Worm (Caenorhabditis elegans) whole organism, mixed stage, embryonic: ENCODE data around the gene sdz-33.

ENCODE experiments used
- M03D4.4 ChIP-seq: sonication (generic microtip); optimal IDR thresholded peaks from 2 replicates; lab custom pipeline; 2017; ENCODE audit warnings: mild to moderate bottlenecking, missing genetic modification characterization, missing compliant biosample characterization
- bed-3 ChIP-seq: fragments of 200-800 bp; sonication (Bioruptor generic); optimal IDR thresholded peaks from 3 replicates; lab custom pipeline; 2018; ENCODE audit warnings: mild to moderate bottlenecking, missing genetic modification characterization, moderate library complexity, missing compliant biosample characterization
- blmp-1 ChIP-seq: fragments of 150-350 bp; optimal IDR thresholded peaks from 2 replicates; lab custom pipeline; 2014; ENCODE audit warnings: missing biosample characterization, missing genetic modification characterization
- ceh-39 ChIP-seq: fragments of 150-350 bp; optimal IDR thresholded peaks from 2 replicates; lab custom pipeline; 2014; ENCODE audit warnings: missing biosample characterization, missing genetic modification characterization
- ceh-43 ChIP-seq: fragments of 200-800 bp; sonication (Bioruptor generic); optimal IDR thresholded peaks from 2 replicates; lab custom pipeline; 2018; ENCODE audit warnings: mild to moderate bottlenecking, missing genetic modification characterization, moderate library complexity, missing compliant biosample characterization
- ceh-83 ChIP-seq: fragments of 200-800 bp; sonication (Bioruptor generic); optimal IDR thresholded peaks from 2 replicates; lab custom pipeline; 2018; ENCODE audit warnings: mild to moderate bottlenecking, missing genetic modification characterization, missing compliant biosample characterization
- ces-1 ChIP-seq: fragments of 150-350 bp; optimal IDR thresholded peaks from 2 replicates; lab custom pipeline; 2014; ENCODE audit warnings: missing biosample characterization, missing genetic modification reagents, missing genetic modification characterization
- cnd-1 ChIP-seq: fragments of 200-800 bp; sonication (Bioruptor generic); optimal IDR thresholded peaks from 2 replicates; lab custom pipeline; 2018; ENCODE audit warnings: mild to moderate bottlenecking, missing genetic modification characterization, missing compliant biosample characterization
- drap-1 ChIP-seq: fragments of 200-800 bp; sonication (Bioruptor generic); optimal IDR thresholded peaks from 3 replicates; lab custom pipeline; 2018; ENCODE audit warnings: mild to moderate bottlenecking, missing genetic modification characterization, missing compliant biosample characterization
- elt-1 ChIP-seq: sonication (generic microtip); optimal IDR thresholded peaks from 2 replicates; lab custom pipeline; 2017; ENCODE audit warnings: missing genetic modification characterization, mild to moderate bottlenecking, missing compliant biosample characterization, antibody characterized with exemption, moderate library complexity, borderline replicate concordance; ENCODE audit not compliant: insufficient read depth
- elt-3 ChIP-seq: fragments of 150-350 bp; optimal IDR thresholded peaks from 2 replicates; lab custom pipeline; 2014; ENCODE audit warnings: missing biosample characterization, missing genetic modification characterization
- flh-1 ChIP-seq: fragments of 200-800 bp; sonication (Bioruptor generic); optimal IDR thresholded peaks from 2 replicates; lab custom pipeline; 2018; ENCODE audit warnings: mild to moderate bottlenecking, missing genetic modification characterization, moderate library complexity, missing compliant biosample characterization
- ham-2 ChIP-seq: fragments of 200-800 bp; sonication (Bioruptor generic); optimal IDR thresholded peaks from 2 replicates; lab custom pipeline; 2018; ENCODE audit warnings: mild to moderate bottlenecking, missing genetic modification characterization, missing compliant biosample characterization
- hlh-1 ChIP-seq: fragments of 150-350 bp; optimal IDR thresholded peaks from 2 replicates; lab custom pipeline; 2014; ENCODE audit warnings: missing biosample characterization, missing genetic modification reagents, missing genetic modification characterization
- lin-13 ChIP-seq: fragments of 150-350 bp; optimal IDR thresholded peaks from 2 replicates; lab custom pipeline; 2014; ENCODE audit warnings: missing biosample characterization, missing genetic modification characterization
- lin-32 ChIP-seq: fragments of 200-800 bp; sonication (Bioruptor generic); optimal IDR thresholded peaks from 2 replicates; lab custom pipeline; 2018; ENCODE audit warnings: mild to moderate bottlenecking, missing genetic modification characterization, missing compliant biosample characterization
- lsy-2 ChIP-seq: fragments of 150-350 bp; optimal IDR thresholded peaks from 2 replicates; lab custom pipeline; 2014; ENCODE audit warnings: missing biosample characterization, missing genetic modification characterization
- mab-5 ChIP-seq: fragments of 150-350 bp; optimal IDR thresholded peaks from 2 replicates; lab custom pipeline; 2014; ENCODE audit warnings: missing biosample characterization, missing genetic modification characterization
- mep-1 ChIP-seq: fragments of 150-350 bp; optimal IDR thresholded peaks from 2 replicates; lab custom pipeline; 2017; ENCODE audit warnings: missing biosample characterization, missing genetic modification reagents, missing genetic modification characterization, inconsistent platforms
- mls-2 ChIP-seq: sonication (generic microtip); optimal IDR thresholded peaks from 2 replicates; lab custom pipeline; 2016; ENCODE audit warnings: mild to moderate bottlenecking, missing genetic modification characterization, moderate library complexity, missing compliant biosample characterization
- nhr-12 ChIP-seq: fragments of 150-350 bp; optimal IDR thresholded peaks from 2 replicates; lab custom pipeline; 2014; ENCODE audit warnings: missing biosample characterization, missing genetic modification characterization
- nhr-2 ChIP-seq: fragments of 150-350 bp; optimal IDR thresholded peaks from 2 replicates; lab custom pipeline; 2014; ENCODE audit warnings: missing biosample characterization, missing genetic modification characterization
- nhr-237 ChIP-seq: fragments of 150-350 bp; optimal IDR thresholded peaks from 2 replicates; lab custom pipeline; 2014; ENCODE audit warnings: missing biosample characterization, missing genetic modification characterization
- nhr-28 ChIP-seq: fragments of 150-350 bp; optimal IDR thresholded peaks from 2 replicates; lab custom pipeline; 2014; ENCODE audit warnings: missing biosample characterization, missing genetic modification characterization
- nhr-76 ChIP-seq: sonication (generic microtip); optimal IDR thresholded peaks from 2 replicates; lab custom pipeline; 2017; ENCODE audit warnings: missing biosample characterization, missing genetic modification characterization
- pha-4 ChIP-seq: fragments of 150-350 bp; optimal IDR thresholded peaks from 2 replicates; lab custom pipeline; 2018; ENCODE audit warnings: missing biosample characterization, missing genetic modification reagents, missing genetic modification characterization
- sem-2 ChIP-seq: fragments of 200-800 bp; sonication (Bioruptor generic); optimal IDR thresholded peaks from 2 replicates; lab custom pipeline; 2018; ENCODE audit warnings: mild to moderate bottlenecking, missing genetic modification characterization, missing compliant biosample characterization
- snpc-4 ChIP-seq: fragments of 150-350 bp; optimal IDR thresholded peaks from 2 replicates; lab custom pipeline; 2014; ENCODE audit warnings: missing biosample characterization, missing genetic modification characterization
- sptf-1 ChIP-seq: sonication (generic microtip); optimal IDR thresholded peaks from 2 replicates; lab custom pipeline; 2017; ENCODE audit warnings: mild to moderate bottlenecking, missing genetic modification characterization, moderate library complexity, missing compliant biosample characterization
- tbx-8 ChIP-seq: fragments of 200-800 bp; sonication (Bioruptor generic); optimal IDR thresholded peaks from 2 replicates; lab custom pipeline; 2018; ENCODE audit warnings: mild to moderate bottlenecking, missing genetic modification characterization, moderate library complexity, missing compliant biosample characterization
- unc-120 ChIP-seq: sonication (generic microtip); optimal IDR thresholded peaks from 2 replicates; lab custom pipeline; 2017; ENCODE audit warnings: missing genetic modification characterization, missing compliant biosample characterization; ENCODE audit not compliant: poor library complexity, severe bottlenecking
- unc-39 ChIP-seq: fragments of 150-350 bp; optimal IDR thresholded peaks from 2 replicates; lab custom pipeline; 2014; ENCODE audit warnings: missing biosample characterization, missing genetic modification characterization
- zip-8 ChIP-seq: fragments of 150-350 bp; optimal IDR thresholded peaks from 2 replicates; lab custom pipeline; 2014; ENCODE audit warnings: missing biosample characterization, missing genetic modification characterization

sdz-33 gene

ce11 chrIII:11907177-11907576 lies at the start of gene sdz-33:
Gene sdz-33 (plus strand): TSS chrIII:11907477.
- TF ChIP-seq ham-2 = no peak
- TF ChIP-seq nhr-237 = no peak
- no peak for TF ChIP-seq tbx-8 (GFP tag; lab: Kevin White, UChicago)
- no peak for TF ChIP-seq ceh-83
- TF ChIP-seq nhr-28 (tag; lab: Kevin White, UChicago) = no peak
- TF ChIP-seq snpc-4 (tag; lab: Kevin White, UChicago) = no peak
- TF ChIP-seq bed-3 (GFP tag; lab: Kevin White, UChicago) = no peak
- no peak for TF ChIP-seq mab-5 (tag; lab: Kevin White, UChicago)
- TF ChIP-seq elt-1 = no peak
- TF ChIP-seq hlh-1 = no peak
- no peak for TF ChIP-seq elt-3 (tag; lab: Kevin White, UChicago)

ce11 chrIII:11861123-11861522 lies 46.2 kb upstream of the sdz-33 start:
- TF ChIP-seq M03D4.4 (tag; lab: Kevin White, UChicago) = no peak
- TF ChIP-seq elt-1 = no peak
- TF ChIP-seq ham-2 = no peak
- TF ChIP-seq mab-5 (tag; lab: Kevin White, UChicago) = no peak
- TF ChIP-seq unc-39 = no peak
- no peak for TF ChIP-seq lsy-2 (tag; lab: Kevin White, UChicago)
- TF ChIP-seq ceh-43 (GFP tag; lab: Kevin White, UChicago) = no peak
- no peak for TF ChIP-seq flh-1 (GFP tag; lab: Kevin White, UChicago)
- no peak for TF ChIP-seq sem-2 (GFP tag; lab: Kevin White, UChicago)
- TF ChIP-seq ceh-83 = no peak
- no peak for TF ChIP-seq unc-120
- no peak for TF ChIP-seq tbx-8 (GFP tag; lab: Kevin White, UChicago)
- TF ChIP-seq zip-8 = no peak
- TF ChIP-seq hlh-1 = no peak

ce11 chrIII:11862149-11862548 lies 45.1 kb upstream of the sdz-33 start, which contains the start of gene Y56A3A.2:
Gene Y56A3A.2 (minus strand): TSS chrIII:11862249.
- TF ChIP-seq blmp-1 (tag; lab: Kevin White, UChicago) = no peak
- no peak for TF ChIP-seq zip-8
- no peak for TF ChIP-seq nhr-28 (tag; lab: Kevin White, UChicago)
- TF ChIP-seq unc-39 = no peak
- TF ChIP-seq elt-3 (tag; lab: Kevin White, UChicago) = no peak
- TF ChIP-seq mep-1 = no peak
- no peak for TF ChIP-seq ceh-39 (tag; lab: Kevin White, UChicago)
- TF ChIP-seq drap-1 (GFP tag; lab: Kevin White, UChicago) = no peak
- TF ChIP-seq lsy-2 (tag; lab: Kevin White, UChicago) = no peak
- no peak for TF ChIP-seq ces-1
- no peak for TF ChIP-seq elt-1
- no peak for TF ChIP-seq ceh-83
- no peak for TF ChIP-seq nhr-12 (tag; lab: Kevin White, UChicago)
- no peak for TF ChIP-seq bed-3 (GFP tag; lab: Kevin White, UChicago)
- TF ChIP-seq nhr-76 = no peak
- TF ChIP-seq, all 35 proteins: peak for 0

ce11 chrIII:11866127-11866526 lies 41.1 kb upstream of the sdz-33 start:
- TF ChIP-seq blmp-1 (tag; lab: Kevin White, UChicago) = no peak
- TF ChIP-seq elt-1 = no peak
- no peak for TF ChIP-seq ceh-43 (GFP tag; lab: Kevin White, UChicago)
- TF ChIP-seq lsy-2 (tag; lab: Kevin White, UChicago) = no peak
- TF ChIP-seq ham-2 = no peak
- TF ChIP-seq hlh-1 = no peak
- no peak for TF ChIP-seq nhr-76
- TF ChIP-seq bed-3 (GFP tag; lab: Kevin White, UChicago) = no peak
- no peak for TF ChIP-seq nhr-2 (tag; lab: Kevin White, UChicago)
- TF ChIP-seq, all 35 proteins: peak for 0

- TF ChIP-seq lin-13 (tag; lab: Kevin White, UChicago) = no peak
Measured at ce11 chrIII:11869231-11869912, 37.9 kb upstream of the sdz-33 start, which contains the start of gene taf-12. Gene taf-12 (minus strand): TSS chrIII:11869281.

ce11 chrIII:11870009-11870408 lies 37.3 kb upstream of the sdz-33 start:
- TF ChIP-seq mls-2 (tag; lab: Kevin White, UChicago) (peak; percentile 33), nhr-237 (peak; percentile 75), tbx-8 (GFP tag; lab: Kevin White, UChicago) (no peak), lin-32 (no peak), pha-4 (tag; lab: Kevin White, UChicago) (peak; percentile 82), unc-120 (peak; percentile 88), elt-1 (no peak), blmp-1 (tag; lab: Kevin White, UChicago) (no peak), lin-13 (tag; lab: Kevin White, UChicago) (peak; percentile 65), M03D4.4 (tag; lab: Kevin White, UChicago) (no peak), ceh-43 (GFP tag; lab: Kevin White, UChicago) (no peak), ceh-83 (no peak), mep-1 (peak; percentile 28), mab-5 (tag; lab: Kevin White, UChicago) (no peak), bed-3 (GFP tag; lab: Kevin White, UChicago) (no peak), ham-2 (no peak), nhr-28 (tag; lab: Kevin White, UChicago) (no peak), hlh-1 (no peak), elt-3 (tag; lab: Kevin White, UChicago) (no peak), lsy-2 (tag; lab: Kevin White, UChicago) (peak; percentile 72), sptf-1 (tag; lab: Kevin White, UChicago) (peak; percentile 68), unc-39 (no peak), zip-8 (no peak), drap-1 (GFP tag; lab: Kevin White, UChicago) (peak; percentile 32), sem-2 (GFP tag; lab: Kevin White, UChicago) (no peak), cnd-1 (peak; percentile 42), snpc-4 (tag; lab: Kevin White, UChicago) (no peak), nhr-12 (tag; lab: Kevin White, UChicago) (no peak), nhr-76 (no peak), ceh-39 (tag; lab: Kevin White, UChicago) (no peak)
